Worm (Caenorhabditis elegans): ENCODE results near the gene mask-1.

DNA sequence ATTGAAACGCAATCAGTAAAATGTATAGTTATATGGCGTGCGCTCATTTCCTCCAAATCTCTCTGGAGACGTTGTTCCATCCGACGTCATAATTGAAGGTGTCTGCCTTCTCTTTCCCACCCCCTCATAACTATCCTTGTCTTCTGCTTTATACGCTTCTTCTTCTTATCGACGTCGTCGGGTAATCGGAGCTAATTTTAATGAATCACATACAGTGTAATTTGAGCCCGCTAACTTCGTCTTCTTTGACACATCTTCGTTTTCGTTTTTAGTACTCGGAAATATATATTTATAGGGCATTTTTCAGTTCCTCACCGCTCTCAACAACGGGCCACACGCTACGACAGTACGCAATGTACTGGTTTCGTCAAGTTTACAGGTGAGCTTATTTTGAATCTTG, 61.7 kb downstream of the mask-1 start, which contains the start of gene ins-1:
- TF ChIP-seq unc-62 (GFP tag; optimal IDR thresholded peaks at IDR 0.05) (no peak), lin-13 (tag; optimal IDR thresholded peaks at IDR 0.05) (no peak), M03D4.4 (tag; optimal IDR thresholded peaks at IDR 0.05) (no peak), nhr-76 (tag; optimal IDR thresholded peaks at IDR 0.05) (no peak), lsy-2 (tag; optimal IDR thresholded peaks at IDR 0.05) (no peak), elt-1 (tag; optimal IDR thresholded peaks at IDR 0.05; ENCODE audit: borderline replicate concordance, insufficient read depth) (no peak), ham-2 (GFP tag; optimal IDR thresholded peaks at IDR 0.05) (no peak), snpc-4 (tag; optimal IDR thresholded peaks at IDR 0.05) (no peak), elt-3 (tag; optimal IDR thresholded peaks at IDR 0.05) (no peak)

All from whole organism, mixed stage, embryonic.